Fruit fly (Drosophila melanogaster) whole organism, wandering third instar larva: Measurements from ENCODE around the gene hbt.

Source experiments
- Abd-B ChIP-seq: fragments of >200 bp; optimal IDR thresholded peaks from 2 replicates; lab custom pipeline; 2017; ENCODE audit warnings: missing biosample characterization, missing genetic modification characterization
- CG32264 ChIP-seq: fragments of 200-800 bp; sonication (Bioruptor generic); optimal IDR thresholded peaks from 2 replicates; lab custom pipeline; 2016; ENCODE audit warnings: missing biosample characterization, missing genetic modification characterization
- CG9705 ChIP-seq: fragments of 200-800 bp; sonication (Bioruptor generic); optimal IDR thresholded peaks from 2 replicates; lab custom pipeline; 2018; ENCODE audit warnings: missing biosample characterization, mild to moderate bottlenecking, missing genetic modification characterization
- CrebA ChIP-seq: fragments of 200-800 bp; sonication (Bioruptor generic); optimal IDR thresholded peaks from 2 replicates; lab custom pipeline; 2016; ENCODE audit warnings: missing biosample characterization, mild to moderate bottlenecking, missing genetic modification characterization, borderline replicate concordance
- Dfd ChIP-seq: fragments of >200 bp; optimal IDR thresholded peaks from 2 replicates; lab custom pipeline; 2017; ENCODE audit warnings: missing biosample characterization, missing genetic modification characterization
- Dif ChIP-seq: fragments of 200-275, 200-300 bp; sonication (Bioruptor generic); optimal IDR thresholded peaks from 2 replicates; lab custom pipeline; 2018; ENCODE audit warnings: missing biosample characterization, missing genetic modification characterization; ENCODE audit not compliant: partially characterized antibody
- GATAd ChIP-seq: sonication (Bioruptor generic); optimal IDR thresholded peaks from 2 replicates; lab custom pipeline; 2016; ENCODE audit warnings: missing biosample characterization, missing genetic modification characterization
- HLH106 ChIP-seq: fragments of 200-800 bp; optimal IDR thresholded peaks from 3 replicates; lab custom pipeline; 2019; ENCODE audit warnings: missing biosample characterization, mild to moderate bottlenecking, missing genetic modification characterization, moderate library complexity
- Hnf4 ChIP-seq: fragments of 200-800 bp; sonication (Bioruptor generic); optimal IDR thresholded peaks from 2 replicates; lab custom pipeline; 2016; ENCODE audit warnings: missing biosample characterization, mild to moderate bottlenecking, missing genetic modification characterization
- Hr78 ChIP-seq: fragments of >200 bp; optimal IDR thresholded peaks from 2 replicates; lab custom pipeline; 2017; ENCODE audit warnings: missing biosample characterization, missing genetic modification characterization
- Hr83 ChIP-seq: fragments of 200-300 bp; sonication (Bioruptor generic); optimal IDR thresholded peaks from 2 replicates; lab custom pipeline; 2016; ENCODE audit warnings: missing biosample characterization, mild to moderate bottlenecking, missing genetic modification characterization, moderate library complexity; ENCODE audit not compliant: poor library complexity, severe bottlenecking
- Jra ChIP-seq: sonication (Bioruptor generic); optimal IDR thresholded peaks from 2 replicates; lab custom pipeline; 2016; ENCODE audit warnings: missing biosample characterization, missing genetic modification characterization
- Mio ChIP-seq: sonication (Bioruptor generic); optimal IDR thresholded peaks from 2 replicates; lab custom pipeline; 2016; ENCODE audit warnings: missing biosample characterization, missing genetic modification characterization
- Myc ChIP-seq: fragments of >200 bp; optimal IDR thresholded peaks from 2 replicates; lab custom pipeline; 2017
- OdsH ChIP-seq: fragments of 200-800 bp; sonication (Bioruptor generic); optimal IDR thresholded peaks from 2 replicates; lab custom pipeline; 2016; ENCODE audit warnings: missing biosample characterization, mild to moderate bottlenecking, missing genetic modification characterization
- Rel ChIP-seq, 2 experiments: fragments of 200-800 bp; sonication (Bioruptor generic) in 1 of 2; optimal IDR thresholded peaks; 2 replicates in 1 of 2; 3 replicates in 1 of 2; lab custom pipeline; 2016 to 2019; ENCODE audit warnings: mild to moderate bottlenecking in 2 of 2, missing biosample characterization in 2 of 2, missing genetic modification characterization in 2 of 2, moderate library complexity in 1 of 2
- Sp1 ChIP-seq: fragments of 200-800 bp; sonication (Bioruptor generic); optimal IDR thresholded peaks from 3 replicates; lab custom pipeline; 2019; ENCODE audit warnings: missing biosample characterization, mild to moderate bottlenecking, missing genetic modification characterization, moderate library complexity
- Vsx2 ChIP-seq: fragments of 200-300, 225-300 bp; sonication (Bioruptor generic); optimal IDR thresholded peaks from 2 replicates; lab custom pipeline; 2018; ENCODE audit warnings: missing biosample characterization, missing genetic modification characterization; ENCODE audit not compliant: partially characterized antibody
- br ChIP-seq: fragments of 200-800 bp; sonication (Bioruptor generic); optimal IDR thresholded peaks from 2 replicates; lab custom pipeline; 2016; ENCODE audit warnings: missing biosample characterization, missing genetic modification characterization
- brk ChIP-seq: fragments of 200-800 bp; sonication (Bioruptor generic); optimal IDR thresholded peaks from 2 replicates; lab custom pipeline; 2016; ENCODE audit warnings: missing biosample characterization, mild to moderate bottlenecking, missing genetic modification characterization
- dl ChIP-seq, 2 experiments: fragments of 175-275, 200-275 bp in 1 of 2; fragments of 200-275 bp in 1 of 2; sonication (Bioruptor generic); optimal IDR thresholded peaks; lab custom pipeline; 2018; ENCODE audit warnings: mild to moderate bottlenecking in 2 of 2, missing biosample characterization in 2 of 2, missing genetic modification characterization in 2 of 2, moderate library complexity in 2 of 2; ENCODE audit not compliant: partially characterized antibody in 2 of 2, insufficient read depth in 1 of 2
- dmrt93B ChIP-seq: fragments of 200-800 bp; sonication (Bioruptor generic); optimal IDR thresholded peaks from 2 replicates; lab custom pipeline; 2018; ENCODE audit warnings: missing biosample characterization, mild to moderate bottlenecking, missing genetic modification characterization
- dsf ChIP-seq: sonication (Bioruptor generic); optimal IDR thresholded peaks from 2 replicates; lab custom pipeline; 2016; ENCODE audit warnings: missing biosample characterization, missing genetic modification characterization, borderline replicate concordance
- ey ChIP-seq: fragments of 200-800 bp; sonication (Bioruptor generic); optimal IDR thresholded peaks from 2 replicates; lab custom pipeline; 2016; ENCODE audit warnings: missing biosample characterization, missing genetic modification characterization
- foxo ChIP-seq, 2 experiments: fragments of 200-800 bp; sonication (Bioruptor generic); optimal IDR thresholded peaks; 2 replicates in 1 of 2; 3 replicates in 1 of 2; lab custom pipeline; 2016 to 2017; ENCODE audit warnings: missing biosample characterization in 2 of 2, missing genetic modification characterization in 2 of 2
- fru ChIP-seq: fragments of 200-800 bp; sonication (Bioruptor generic); optimal IDR thresholded peaks from 3 replicates; lab custom pipeline; 2016; ENCODE audit warnings: missing biosample characterization, mild to moderate bottlenecking, missing genetic modification characterization
- h ChIP-seq: fragments of 200-800 bp; sonication (Bioruptor generic); optimal IDR thresholded peaks from 3 replicates; lab custom pipeline; 2016; ENCODE audit warnings: missing biosample characterization, mild to moderate bottlenecking, missing genetic modification characterization
- jim ChIP-seq: fragments of 175-275, 200-325 bp; sonication (Bioruptor generic); optimal IDR thresholded peaks from 2 replicates; lab custom pipeline; 2016; ENCODE audit warnings: missing biosample characterization, mild to moderate bottlenecking, missing genetic modification characterization
- lola ChIP-seq: fragments of >200 bp; optimal IDR thresholded peaks from 2 replicates; lab custom pipeline; 2017; ENCODE audit warnings: missing biosample characterization, missing genetic modification characterization
- pan ChIP-seq: fragments of >200 bp; optimal IDR thresholded peaks from 2 replicates; lab custom pipeline; 2017
- psq ChIP-seq: fragments of 200-800 bp; sonication (Bioruptor generic); optimal IDR thresholded peaks from 3 replicates; lab custom pipeline; 2017; ENCODE audit warnings: missing biosample characterization, mild to moderate bottlenecking, missing genetic modification characterization, moderate library complexity
- rgr ChIP-seq: fragments of 200-800 bp; sonication (Bioruptor generic); optimal IDR thresholded peaks from 3 replicates; lab custom pipeline; 2016; ENCODE audit warnings: missing biosample characterization, mild to moderate bottlenecking, missing genetic modification characterization
- sage ChIP-seq: fragments of 200-800 bp; sonication (Bioruptor generic); optimal IDR thresholded peaks from 2 replicates; lab custom pipeline; 2016; ENCODE audit warnings: missing biosample characterization, mild to moderate bottlenecking, missing genetic modification characterization
- sv ChIP-seq: fragments of 200-800 bp; sonication (Bioruptor generic); optimal IDR thresholded peaks from 3 replicates; lab custom pipeline; 2016; ENCODE audit warnings: missing biosample characterization, missing genetic modification characterization
- tai ChIP-seq: sonication (Bioruptor generic); optimal IDR thresholded peaks from 2 replicates; lab custom pipeline; 2016; ENCODE audit warnings: missing biosample characterization, missing genetic modification characterization
- woc ChIP-seq: sonication (Bioruptor generic); optimal IDR thresholded peaks from 2 replicates; lab custom pipeline; 2016; ENCODE audit warnings: missing biosample characterization, mild to moderate bottlenecking, missing genetic modification characterization

hbt gene

DNA sequence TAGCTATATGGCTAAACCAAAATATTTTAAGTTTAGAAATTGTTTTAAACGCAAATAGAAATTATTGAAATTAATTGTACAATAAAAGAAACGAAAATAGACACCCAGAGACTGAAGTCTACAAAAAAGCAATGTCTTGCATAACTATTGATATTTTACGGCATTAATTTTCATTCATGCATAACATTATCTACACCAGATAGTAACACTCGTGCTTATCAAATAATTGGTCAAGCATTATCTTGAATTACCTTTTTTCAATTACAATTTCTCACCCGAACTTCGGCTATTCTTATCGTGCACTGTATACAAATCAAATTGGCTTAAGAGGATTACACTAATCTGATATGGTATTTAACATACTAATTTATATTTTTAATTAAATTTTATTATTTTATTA, 45.2 kb upstream of the hbt start:
- TF ChIP-seq GATAd (GFP tag; lab: Kevin White, UChicago) (no peak), CG32264 (GFP tag; lab: Kevin White, UChicago) (no peak), sage (no peak), jim (GFP tag; lab: Kevin White, UChicago) (no peak), Rel (GFP tag; optimal IDR thresholded peaks at IDR 0.05; lab: Kevin White, UChicago) (no peak), Rel (tag; optimal IDR thresholded peaks at IDR 0.05; lab: Kevin White, UChicago) (no peak), woc (GFP tag; lab: Kevin White, UChicago) (no peak), Hr78 (GFP tag; lab: Kevin White, UChicago) (no peak), Hr83 (no peak), psq (no peak), CrebA (no peak), Dfd (GFP tag; lab: Kevin White, UChicago) (no peak), pan (no peak), sv (GFP tag; lab: Kevin White, UChicago) (no peak), tai (GFP tag; lab: Kevin White, UChicago) (no peak), Sp1 (GFP tag; lab: Kevin White, UChicago) (no peak), dl (GFP tag; optimal IDR thresholded peaks at IDR 0.05; lab: Kevin White, UChicago; ENCODE audit: insufficient read depth in 1 of 2, partially characterized antibody in 2 of 2) (no peak), foxo (GFP tag; optimal IDR thresholded peaks at IDR 0.05; lab: Kevin White, UChicago) (no peak), h (GFP tag; lab: Kevin White, UChicago) (no peak)

DNA sequence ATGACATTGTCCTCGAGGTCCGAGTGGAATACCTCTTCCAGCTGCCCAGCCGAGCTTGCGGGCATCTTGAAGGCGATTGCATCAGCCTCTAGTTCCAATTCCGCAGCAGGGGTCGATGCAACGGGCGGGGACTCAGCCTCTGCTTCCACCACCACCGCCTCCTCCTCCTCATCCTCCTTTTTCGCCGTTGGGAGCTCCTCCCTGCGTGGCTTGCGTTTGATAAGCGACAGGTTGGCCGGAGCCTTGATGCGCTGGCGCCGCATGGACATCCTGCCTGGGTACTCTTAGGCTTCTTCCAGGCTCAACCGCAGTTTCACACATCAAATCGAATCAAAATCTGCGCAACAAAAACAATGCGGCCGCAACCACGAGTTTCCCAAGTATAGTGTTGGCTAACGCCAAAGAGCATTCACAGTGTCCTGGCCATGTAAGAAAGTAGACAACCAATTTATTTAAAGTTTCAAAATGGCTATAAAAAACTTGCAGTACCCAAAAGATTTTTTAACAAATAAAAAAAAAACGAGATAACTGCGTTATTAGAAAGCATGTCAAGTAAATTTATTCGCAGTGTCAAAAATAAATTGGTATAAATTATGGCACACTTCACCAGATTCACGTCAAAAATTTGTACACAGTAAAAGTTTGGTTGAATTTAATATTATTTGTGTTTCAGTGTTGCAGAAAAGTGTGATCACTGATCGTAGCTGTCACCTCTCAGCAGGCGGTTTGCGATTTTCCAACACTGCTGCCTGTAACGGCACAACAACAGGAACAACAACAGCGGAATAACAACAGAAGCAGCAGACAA, 42.7 kb upstream of the hbt start, which contains the start of the genes Bdp1 and CG6565:
Gene Bdp1 (minus strand): TSS at position 456 of the 808 bp plus-strand sequence.
Gene CG6565 (plus strand): TSS at position 585 of the 808 bp plus-strand sequence.
- no peak for TF ChIP-seq lola (GFP tag; lab: Kevin White, UChicago)
- TF ChIP-seq sv (GFP tag; lab: Kevin White, UChicago), result peak; percentile 99
- TF ChIP-seq brk (GFP tag; lab: Kevin White, UChicago), result no peak
- TF ChIP-seq Mio (GFP tag; lab: Kevin White, UChicago), result peak; percentile 77
- peak; percentile 97 for TF ChIP-seq rgr (GFP tag; lab: Kevin White, UChicago)
- TF ChIP-seq dsf, result peak; percentile 96
- peak; percentile 19 for TF ChIP-seq Hr83
- no peak for TF ChIP-seq Vsx2 (GFP tag; lab: Kevin White, UChicago)
- TF ChIP-seq CG32264 (GFP tag; lab: Kevin White, UChicago), result peak; percentile 89
- TF ChIP-seq br (GFP tag; lab: Kevin White, UChicago), result peak; percentile 97
- TF ChIP-seq Dif (GFP tag; lab: Kevin White, UChicago), result no peak
- peak; percentile 96 for TF ChIP-seq HLH106
- TF ChIP-seq h (GFP tag; lab: Kevin White, UChicago), result peak; percentile 98
- TF ChIP-seq Abd-B (GFP tag; lab: Kevin White, UChicago), result no peak
- no peak for TF ChIP-seq Rel (GFP tag; optimal IDR thresholded peaks at IDR 0.05; lab: Kevin White, UChicago)
- peak; percentile 69 for TF ChIP-seq Rel (tag; optimal IDR thresholded peaks at IDR 0.05; lab: Kevin White, UChicago)
- TF ChIP-seq foxo (GFP tag; optimal IDR thresholded peaks at IDR 0.05; lab: Kevin White, UChicago), result peak; percentile 78 to 98
- peak; percentile 62 for TF ChIP-seq jim (GFP tag; lab: Kevin White, UChicago)
- peak; percentile 92 for TF ChIP-seq Myc (lab: Kevin White, UChicago)
- TF ChIP-seq dmrt93B (GFP tag; lab: Kevin White, UChicago), result peak; percentile 98
- peak; percentile 96 for TF ChIP-seq CG9705 (GFP tag; lab: Kevin White, UChicago)
- peak; percentile 98 for TF ChIP-seq Jra
- TF ChIP-seq pan, result no peak
- TF ChIP-seq Sp1 (GFP tag; lab: Kevin White, UChicago), result peak; percentile 95
- TF ChIP-seq OdsH (GFP tag; lab: Kevin White, UChicago), result peak; percentile 96
- TF ChIP-seq woc (GFP tag; lab: Kevin White, UChicago), result peak; percentile 99
- peak; percentile 94 for TF ChIP-seq psq
- TF ChIP-seq fru (GFP tag; lab: Kevin White, UChicago), result peak; percentile 98
- TF ChIP-seq sage, result no peak
- peak; percentile 96 for TF ChIP-seq Hnf4 (GFP tag; lab: Kevin White, UChicago)
- peak; percentile 93 for TF ChIP-seq GATAd (GFP tag; lab: Kevin White, UChicago)
- peak; percentile 98 for TF ChIP-seq ey
